Worm (Caenorhabditis elegans) whole organism, young adult: ENCODE measurements around the gene phat-4.

ENCODE experiments used
- F49E8.2 ChIP-seq: sonication (generic microtip); optimal IDR thresholded peaks from 3 replicates; lab custom pipeline; 2017; ENCODE audit warnings: missing genetic modification characterization, mild to moderate bottlenecking, missing compliant biosample characterization, antibody characterized with exemption, moderate library complexity; ENCODE audit not compliant: insufficient read depth
- K11D2.4 ChIP-seq: fragments of 200-800 bp; sonication (Bioruptor generic); IDR thresholded peaks from 2 replicates; pipeline ENCODE4 v1.3.6; 2022; ENCODE audit warnings: missing genetic modification reagents, missing genetic modification characterization, missing compliant biosample characterization
- ama-1 ChIP-seq, 3 experiments: fragments of 150-350 bp in 1 of 3; sonication (generic microtip) in 2 of 3; optimal IDR thresholded peaks; 2 replicates each; lab custom pipeline; 2014 to 2018; ENCODE audit warnings: missing biosample characterization in 2 of 3, missing genetic modification characterization in 2 of 3, missing genetic modification reagents in 2 of 3
- aptf-3 ChIP-seq: fragments of 200-800 bp; sonication (Bioruptor generic); IDR thresholded peaks from 2 replicates; pipeline ENCODE4 v1.3.6; 2022; ENCODE audit warnings: missing genetic modification characterization, missing compliant biosample characterization
- athp-1 ChIP-seq: sonication (generic microtip); optimal IDR thresholded peaks from 2 replicates; lab custom pipeline; 2017; ENCODE audit warnings: mild to moderate bottlenecking, missing genetic modification characterization, missing compliant biosample characterization
- die-1 ChIP-seq: sonication (generic microtip); optimal IDR thresholded peaks from 2 replicates; lab custom pipeline; 2016; ENCODE audit warnings: missing genotype, mild to moderate bottlenecking, missing genetic modification characterization, missing compliant biosample characterization
- rec-8 ChIP-seq, 2 experiments: sonication (generic microtip); optimal IDR thresholded peaks; 2 replicates each; lab custom pipeline; 2016; ENCODE audit warnings: mild to moderate bottlenecking in 2 of 2, missing genetic modification characterization in 2 of 2, missing genetic modification reagents in 2 of 2, missing genotype in 2 of 2, missing biosample characterization in 1 of 2, missing compliant biosample characterization in 1 of 2, moderate library complexity in 1 of 2
- rpc-1 ChIP-seq, 2 experiments: fragments of 150-350 bp in 1 of 2; sonication (generic microtip) in 1 of 2; optimal IDR thresholded peaks; 2 replicates each; lab custom pipeline; 2014 to 2018; ENCODE audit warnings: missing biosample characterization in 1 of 2, missing genetic modification characterization in 1 of 2, missing genetic modification reagents in 1 of 2, missing genotype in 1 of 2
- snpc-4 ChIP-seq, 5 experiments: fragments of 150-350 bp in 1 of 5; sonication (generic microtip) in 4 of 5; optimal IDR thresholded peaks; 2 replicates each; lab custom pipeline; 2014 to 2018; ENCODE audit warnings: missing genetic modification characterization in 5 of 5, missing biosample characterization in 3 of 5, antibody characterized with exemption in 2 of 5, mild to moderate bottlenecking in 2 of 5, missing compliant biosample characterization in 2 of 5, missing genotype in 2 of 5, moderate library complexity in 2 of 5, missing genetic modification reagents in 1 of 5
- sptf-2 ChIP-seq: fragments of 200-800 bp; sonication (Bioruptor generic); optimal IDR thresholded peaks from 2 replicates; lab custom pipeline; 2018; ENCODE audit warnings: mild to moderate bottlenecking, missing genetic modification characterization, missing compliant biosample characterization
- ztf-6 ChIP-seq: fragments of 200-800 bp; sonication (Bioruptor generic); IDR thresholded peaks from 2 replicates; pipeline ENCODE4 v1.3.6; 2022; ENCODE audit warnings: missing genetic modification reagents, missing genetic modification characterization, missing compliant biosample characterization

DNA sequence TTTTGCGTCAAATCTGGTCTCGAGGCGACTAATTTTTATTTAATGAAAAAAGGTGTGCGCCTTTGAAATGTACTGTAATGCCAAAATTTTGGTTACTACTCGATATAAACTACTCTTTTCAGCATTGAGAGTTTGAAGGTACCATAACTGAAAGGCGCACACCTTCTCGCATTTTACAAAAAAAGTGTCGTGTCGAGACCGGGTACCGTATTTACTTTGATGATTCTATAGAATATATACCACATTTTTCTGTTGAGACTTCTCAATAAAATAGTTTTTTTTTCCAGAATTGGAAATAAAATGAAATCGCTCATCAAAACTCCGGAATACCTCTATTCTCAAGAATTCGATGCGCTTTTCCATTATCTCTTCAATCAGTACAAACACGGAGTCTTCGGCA lies 33.2 kb downstream of the phat-4 start, which contains the start of gene Y45G5AM.4:
- TF ChIP-seq ztf-6 (GFP tag; lab: Robert Waterston, UW): no peak
- TF ChIP-seq snpc-4 (GFP tag; optimal IDR thresholded peaks at IDR 0.05; lab: Kevin White, UChicago): no peak
- no peak for TF ChIP-seq snpc-4 (tag; optimal IDR thresholded peaks at IDR 0.05; lab: Kevin White, UChicago)
- TF ChIP-seq sptf-2 (GFP tag; lab: Kevin White, UChicago): no peak
- no peak for TF ChIP-seq F49E8.2 (tag; lab: Kevin White, UChicago)
- TF ChIP-seq rpc-1 (optimal IDR thresholded peaks at IDR 0.05; lab: Kevin White, UChicago): no peak
- no peak for TF ChIP-seq rpc-1 (tag; optimal IDR thresholded peaks at IDR 0.05; lab: Kevin White, UChicago)
- no peak for TF ChIP-seq athp-1
- no peak for TF ChIP-seq aptf-3 (GFP tag; lab: Robert Waterston, UW)
- no peak for TF ChIP-seq die-1 (tag; lab: Kevin White, UChicago)
- no peak for TF ChIP-seq ama-1 (optimal IDR thresholded peaks at IDR 0.05; lab: Kevin White, UChicago)
- TF ChIP-seq ama-1 (GFP tag; optimal IDR thresholded peaks at IDR 0.05; lab: Kevin White, UChicago): no peak
- no peak for TF ChIP-seq K11D2.4 (GFP tag; lab: Robert Waterston, UW)
- no peak for TF ChIP-seq rec-8 (tag; optimal IDR thresholded peaks at IDR 0.05; lab: Kevin White, UChicago)
